Worm (Caenorhabditis elegans) whole organism, L2 larva: ENCODE measurements around the gene srt-16.

Source experiments
- C34F6.9 ChIP-seq: fragments of 150-350 bp; optimal IDR thresholded peaks from 2 replicates; lab custom pipeline; 2014; ENCODE audit warnings: missing biosample characterization, missing genetic modification characterization
- egl-27 ChIP-seq: sonication (generic microtip); optimal IDR thresholded peaks from 3 replicates; lab custom pipeline; 2017; ENCODE audit warnings: missing biosample characterization, missing genetic modification reagents, missing genetic modification characterization
- nhr-23 ChIP-seq: fragments of 150-350 bp; optimal IDR thresholded peaks from 2 replicates; lab custom pipeline; 2014; ENCODE audit warnings: missing biosample characterization, missing genetic modification reagents, missing genetic modification characterization
- nhr-6 ChIP-seq: fragments of 150-350 bp; optimal IDR thresholded peaks from 2 replicates; lab custom pipeline; 2014; ENCODE audit warnings: missing biosample characterization, missing genetic modification characterization
- nhr-77 ChIP-seq: fragments of 150-350 bp; optimal IDR thresholded peaks from 2 replicates; lab custom pipeline; 2014; ENCODE audit warnings: missing biosample characterization, missing genetic modification characterization
- skn-1 ChIP-seq: sonication (generic microtip); optimal IDR thresholded peaks from 2 replicates; lab custom pipeline; 2017; ENCODE audit warnings: missing biosample characterization, missing genetic modification characterization
- sma-9 ChIP-seq, 2 experiments: fragments of 150-350 bp in 1 of 2; sonication (generic microtip) in 1 of 2; optimal IDR thresholded peaks; 2 replicates each; lab custom pipeline; 2014 to 2016; ENCODE audit warnings: missing genetic modification characterization in 2 of 2, mild to moderate bottlenecking in 1 of 2, missing biosample characterization in 1 of 2, missing compliant biosample characterization in 1 of 2, missing genetic modification reagents in 1 of 2, moderate library complexity in 1 of 2
- unc-62 ChIP-seq: fragments of 150-350 bp; optimal IDR thresholded peaks from 2 replicates; lab custom pipeline; 2014; ENCODE audit warnings: missing biosample characterization, missing genetic modification reagents, missing genetic modification characterization
- ztf-4 ChIP-seq: fragments of 150-350 bp; optimal IDR thresholded peaks from 2 replicates; lab custom pipeline; 2014; ENCODE audit warnings: missing biosample characterization, missing genetic modification characterization

ce11 chrV:3028205-3028604 lies 36.1 kb downstream of the srt-16 start, which contains the start of gene asp-7:
- no peak for TF ChIP-seq C34F6.9 (tag; lab: Kevin White, UChicago)
- TF ChIP-seq egl-27, result no peak
- no peak for TF ChIP-seq nhr-77
- no peak for TF ChIP-seq sma-9 (GFP tag; optimal IDR thresholded peaks at IDR 0.05; lab: Kevin White, UChicago)
- no peak for TF ChIP-seq sma-9 (tag; optimal IDR thresholded peaks at IDR 0.05; lab: Kevin White, UChicago)
- TF ChIP-seq nhr-6 (tag; lab: Kevin White, UChicago), result no peak
- TF ChIP-seq nhr-23 (tag; lab: Kevin White, UChicago), result no peak
- TF ChIP-seq skn-1 (tag; lab: Kevin White, UChicago), result no peak
- no peak for TF ChIP-seq ztf-4 (tag; lab: Kevin White, UChicago)
- no peak for TF ChIP-seq unc-62 (GFP tag; lab: Kevin White, UChicago)
